Worm (Caenorhabditis elegans): Measurements from ENCODE around the gene Y37E11B.1.

DNA sequence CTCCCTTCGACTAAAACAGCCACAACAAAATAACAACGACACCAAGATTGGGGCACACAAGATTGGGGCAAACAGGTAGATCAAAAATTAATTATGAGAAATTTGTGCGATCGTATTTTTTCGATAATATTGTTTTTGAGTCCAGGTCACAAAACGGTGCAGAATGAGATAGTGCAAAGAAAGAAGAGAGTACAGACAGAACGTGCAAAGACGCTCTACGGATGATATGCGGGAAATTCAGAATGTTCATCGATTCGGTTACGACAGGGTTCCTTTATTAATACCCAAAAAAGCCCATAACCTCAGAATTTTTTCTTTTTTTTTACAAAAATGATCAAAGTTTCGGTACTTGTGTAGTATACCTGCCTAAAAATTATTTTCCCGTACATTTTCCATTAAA, 40.2 kb upstream of the Y37E11B.1 start:
- TF ChIP-seq egl-43 (GFP tag; IDR thresholded peaks at IDR 0.05) (no peak), nhr-237 (tag; optimal IDR thresholded peaks at IDR 0.05) (no peak), unc-62 (GFP tag; optimal IDR thresholded peaks at IDR 0.05 in 1 of 2) (no peak), unc-62 (tag; optimal IDR thresholded peaks at IDR 0.05) (no peak), unc-130 (GFP tag; optimal IDR thresholded peaks at IDR 0.05) (no peak), ces-1 (GFP tag; optimal IDR thresholded peaks at IDR 0.05) (no peak), zag-1 (tag; optimal IDR thresholded peaks at IDR 0.05) (no peak), egl-27 (tag; optimal IDR thresholded peaks at IDR 0.05) (no peak), fkh-10 (GFP tag; optimal IDR thresholded peaks at IDR 0.05) (no peak), gei-8 (GFP tag; optimal IDR thresholded peaks at IDR 0.05) (no peak), mep-1 (tag; optimal IDR thresholded peaks at IDR 0.05) (no peak), pha-4 (GFP tag; IDR thresholded peaks at IDR 0.05) (no peak), pha-4 (tag; optimal IDR thresholded peaks at IDR 0.05) (no peak)
